Worm (Caenorhabditis elegans) whole organism, L2 larva: ENCODE data around the gene ddn-2.
A peak's percentile ranks its signal among the peaks of the same experiment; 100 is the strongest.

Source experiments
- Y55F3AM.14 ChIP-seq: fragments of 200-800 bp; sonication (Bioruptor generic); optimal IDR thresholded peaks from 2 replicates; lab custom pipeline; 2018; ENCODE audit warnings: mild to moderate bottlenecking, missing genetic modification characterization, missing compliant biosample characterization
- crh-2 ChIP-seq: sonication (generic microtip); optimal IDR thresholded peaks from 2 replicates; lab custom pipeline; 2017; ENCODE audit warnings: missing biosample characterization, missing genetic modification characterization
- fos-1 ChIP-seq: fragments of 150-350 bp; optimal IDR thresholded peaks from 2 replicates; lab custom pipeline; 2014; ENCODE audit warnings: missing biosample characterization, missing genetic modification characterization
- lin-11 ChIP-seq: fragments of 150-350 bp; sonication (generic microtip); optimal IDR thresholded peaks from 2 replicates; lab custom pipeline; 2014; ENCODE audit warnings: missing biosample characterization, missing genetic modification characterization, inconsistent platforms, mixed read lengths
- lin-39 ChIP-seq: fragments of 150-350 bp; optimal IDR thresholded peaks from 2 replicates; lab custom pipeline; 2014; ENCODE audit warnings: missing biosample characterization, missing genetic modification reagents, missing genetic modification characterization
- nhr-11 ChIP-seq: fragments of 150-350 bp; optimal IDR thresholded peaks from 2 replicates; lab custom pipeline; 2014; ENCODE audit warnings: missing biosample characterization, missing genetic modification characterization
- nhr-237 ChIP-seq: fragments of 150-350 bp; optimal IDR thresholded peaks from 2 replicates; lab custom pipeline; 2014; ENCODE audit warnings: missing biosample characterization, missing genetic modification characterization
- nhr-6 ChIP-seq: fragments of 150-350 bp; optimal IDR thresholded peaks from 2 replicates; lab custom pipeline; 2014; ENCODE audit warnings: missing biosample characterization, missing genetic modification characterization
- sem-4 ChIP-seq: fragments of 150-350 bp; optimal IDR thresholded peaks from 2 replicates; lab custom pipeline; 2014; ENCODE audit warnings: missing biosample characterization, missing genetic modification reagents, missing genetic modification characterization
- unc-39 ChIP-seq: fragments of 150-350 bp; optimal IDR thresholded peaks from 2 replicates; lab custom pipeline; 2014; ENCODE audit warnings: missing biosample characterization, missing genetic modification characterization
- unc-62 ChIP-seq: fragments of 150-350 bp; optimal IDR thresholded peaks from 2 replicates; lab custom pipeline; 2014; ENCODE audit warnings: missing biosample characterization, missing genetic modification reagents, missing genetic modification characterization
- ztf-1 ChIP-seq: fragments of 200-800 bp; sonication (Bioruptor generic); conservative IDR thresholded peaks from 2 replicates; pipeline ENCODE4 v1.3.6; 2022; ENCODE audit warnings: missing genetic modification characterization, missing compliant biosample characterization
- ztf-4 ChIP-seq: fragments of 150-350 bp; optimal IDR thresholded peaks from 2 replicates; lab custom pipeline; 2014; ENCODE audit warnings: missing biosample characterization, missing genetic modification characterization

The ddn-2 gene

DNA sequence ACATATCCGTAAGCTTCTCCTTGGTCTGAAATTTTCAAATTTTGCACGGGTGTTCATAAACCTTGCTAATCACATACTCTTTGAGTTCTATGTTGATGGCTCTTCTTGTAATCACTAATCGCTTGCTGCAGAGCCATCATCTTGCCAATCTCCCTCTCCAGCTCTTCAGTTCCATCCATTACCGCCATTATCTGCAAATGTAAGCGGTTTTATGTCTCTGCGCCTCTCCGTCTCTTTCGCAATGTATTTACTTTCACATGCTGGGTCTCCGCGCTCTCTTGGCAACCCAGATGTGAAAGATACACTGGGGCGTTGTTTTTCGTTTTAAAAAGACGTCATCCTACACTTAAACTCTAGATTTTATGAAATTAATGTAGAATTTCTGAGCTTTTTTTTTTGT lies 44.4 kb downstream of the ddn-2 start (continued):
- TF ChIP-seq ztf-4 (tag; lab: Kevin White, UChicago) (no peak), nhr-11 (tag; lab: Kevin White, UChicago) (no peak), Y55F3AM.14 (GFP tag; lab: Kevin White, UChicago) (no peak), nhr-237 (no peak), ztf-1 (GFP tag; lab: Robert Waterston, UW) (no peak), unc-62 (GFP tag; lab: Kevin White, UChicago) (no peak), unc-39 (no peak), fos-1 (tag; lab: Kevin White, UChicago) (peak; percentile 31), sem-4 (no peak), nhr-6 (tag; lab: Kevin White, UChicago) (no peak)

DNA sequence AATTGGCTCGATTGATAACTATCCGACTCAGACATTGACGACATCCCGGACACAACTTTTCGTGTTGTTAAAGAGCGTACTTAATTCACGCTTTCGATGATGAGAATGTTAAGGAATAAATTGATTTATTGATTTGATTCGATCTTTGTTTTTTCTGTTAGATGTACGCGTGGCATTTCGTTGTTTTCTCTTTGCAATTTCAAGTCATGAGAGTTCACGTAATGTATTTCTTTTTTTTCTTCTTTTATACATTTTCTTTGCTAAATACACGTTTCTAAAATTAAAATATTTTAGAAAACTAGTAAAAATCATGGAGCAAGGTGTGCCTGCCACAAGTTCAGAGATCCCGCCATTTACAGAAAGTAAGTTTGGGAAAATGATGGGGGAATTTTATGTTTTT lies 45.8 kb downstream of the ddn-2 start, which contains the start of the genes Y38F1A.1 and Y38F1A.2:
TSS of gene Y38F1A.1 (minus strand) at position 101 of the 400 bp plus-strand sequence.
TSS of gene Y38F1A.2 (plus strand) at position 289 of the 400 bp plus-strand sequence.
- no peak for TF ChIP-seq lin-39 (tag; lab: Kevin White, UChicago)
- no peak for TF ChIP-seq lin-11 (tag; lab: Kevin White, UChicago)
- no peak for TF ChIP-seq crh-2
